Worm (Caenorhabditis elegans): ENCODE results near the gene R107.5.

DNA sequence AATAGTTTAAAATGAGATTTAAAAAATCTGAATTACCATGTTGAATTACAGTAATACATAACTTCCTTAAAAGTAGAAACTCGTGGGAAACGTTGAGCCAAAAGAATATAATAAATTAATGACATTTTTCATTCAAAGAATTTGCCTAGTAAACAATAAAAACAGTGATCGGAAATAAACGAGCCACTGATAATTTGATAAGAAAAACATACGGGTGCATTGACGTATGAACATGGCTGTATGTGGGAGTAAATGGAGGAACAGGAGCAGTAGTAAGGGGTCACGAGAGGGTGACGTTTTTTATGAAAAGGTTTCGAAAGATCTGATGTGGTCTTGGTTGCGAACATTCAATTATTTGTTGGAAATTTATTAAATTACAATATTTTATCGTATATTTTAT, 22.8 kb downstream of the R107.5 start:
- TF ChIP-seq sup-37 (GFP tag; optimal IDR thresholded peaks at IDR 0.05) (no peak), nhr-11 (tag; optimal IDR thresholded peaks at IDR 0.05) (no peak), unc-130 (tag; optimal IDR thresholded peaks at IDR 0.05) (no peak), nhr-12 (tag; optimal IDR thresholded peaks at IDR 0.05) (no peak), snpc-4 (tag; optimal IDR thresholded peaks at IDR 0.05) (no peak), pax-3 (tag; optimal IDR thresholded peaks at IDR 0.05) (no peak)

Measured in whole organism, L1 larva.